Fruit fly (Drosophila melanogaster): Measurements from ENCODE around the gene Acsx4.

Acsx4 gene

DNA sequence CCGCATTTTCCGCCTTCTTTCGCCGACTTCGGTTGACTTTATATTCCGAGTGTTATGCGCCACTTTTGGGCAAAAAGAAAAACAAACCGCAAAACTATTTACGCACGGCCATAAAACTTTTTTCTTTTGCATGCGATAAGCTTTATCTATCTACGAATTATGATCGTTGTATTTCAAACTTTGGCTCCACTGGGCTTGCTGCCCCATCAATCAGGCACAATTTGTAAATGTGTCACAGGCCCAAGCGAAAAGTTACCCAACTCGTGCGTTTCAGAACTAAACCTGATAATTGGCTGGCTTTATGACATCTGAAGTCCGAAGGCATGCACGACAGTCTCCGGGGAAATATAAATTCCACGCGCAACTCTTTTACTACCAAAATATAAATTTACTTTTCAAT is 50.6 kb downstream of the Acsx4 start:
- TF ChIP-seq CG32121 (GFP tag; IDR thresholded peaks at IDR 0.05) (no peak), CG9948 (tag; optimal IDR thresholded peaks at IDR 0.05) (no peak), EcR (GFP tag; optimal IDR thresholded peaks at IDR 0.05) (no peak), Pif1A (GFP tag; optimal IDR thresholded peaks at IDR 0.05) (no peak), CG34367 (tag; optimal IDR thresholded peaks at IDR 0.05) (no peak), CG8159 (tag; optimal IDR thresholded peaks at IDR 0.05) (no peak), CG10348 (GFP tag; IDR thresholded peaks at IDR 0.05) (no peak), Snoo (tag; optimal IDR thresholded peaks at IDR 0.05) (no peak), Ets98B (GFP tag; IDR thresholded peaks at IDR 0.05) (no peak), CG17806 (tag; optimal IDR thresholded peaks at IDR 0.05) (no peak), gl (tag; optimal IDR thresholded peaks at IDR 0.05) (no peak), fd96Ca (GFP tag; IDR thresholded peaks at IDR 0.05) (no peak), Pif1B (GFP tag; optimal IDR thresholded peaks at IDR 0.05) (no peak), CG12605 (GFP tag; IDR thresholded peaks at IDR 0.05) (no peak), D1 (tag; optimal IDR thresholded peaks at IDR 0.05) (no peak), CG14655 (GFP tag; optimal IDR thresholded peaks at IDR 0.05) (no peak), CG13204 (GFP tag; optimal IDR thresholded peaks at IDR 0.05) (no peak), CG4496 (GFP tag; IDR thresholded peaks at IDR 0.05) (no peak), CG15710 (tag; optimal IDR thresholded peaks at IDR 0.05) (no peak), CG8301 (tag; optimal IDR thresholded peaks at IDR 0.05) (no peak)

DNA sequence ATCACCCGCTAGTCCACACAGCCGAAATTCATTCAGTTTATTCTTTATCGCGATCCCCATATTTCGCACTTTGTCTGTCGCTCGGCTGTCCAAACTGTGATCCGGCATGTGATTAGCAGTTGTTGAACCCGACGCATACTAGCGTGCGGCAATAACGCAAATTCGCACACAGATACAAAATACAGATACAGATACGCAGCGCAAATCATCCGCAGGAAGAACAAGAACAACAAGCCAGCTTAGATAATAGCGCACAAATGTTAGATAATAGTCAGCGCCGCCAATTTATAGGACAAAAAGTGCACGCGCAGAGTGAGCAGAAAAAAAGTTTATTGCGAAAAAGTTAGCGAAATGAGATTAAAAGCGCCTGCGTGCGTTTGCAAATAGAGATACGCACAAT is 51.7 kb downstream of the Acsx4 start:
- no peak for TF ChIP-seq rn (GFP tag; IDR thresholded peaks at IDR 0.05)
- TF ChIP-seq CG32121 (GFP tag; IDR thresholded peaks at IDR 0.05) = no peak
- no peak for TF ChIP-seq CG34367 (tag; optimal IDR thresholded peaks at IDR 0.05)
- no peak for TF ChIP-seq Pif1B (GFP tag; optimal IDR thresholded peaks at IDR 0.05)
- TF ChIP-seq CG14655 (GFP tag; optimal IDR thresholded peaks at IDR 0.05) = no peak
- TF ChIP-seq CG15710 (tag; optimal IDR thresholded peaks at IDR 0.05) = no peak
- TF ChIP-seq CG12605 (GFP tag; IDR thresholded peaks at IDR 0.05) = no peak
- no peak for TF ChIP-seq D1 (tag; optimal IDR thresholded peaks at IDR 0.05)
- no peak for TF ChIP-seq CG8301 (tag; optimal IDR thresholded peaks at IDR 0.05)
- no peak for TF ChIP-seq CG17806 (tag; optimal IDR thresholded peaks at IDR 0.05)
